Worm (Caenorhabditis elegans): ENCODE results near the gene Y37E11B.5.

Y37E11B.5 gene

ce11 chrIV:3618719-3619118 lies 20.4 kb upstream of the Y37E11B.5 start:
- 0 out of 2 replicates have a peak, but pooled peaks have one; percentile 27 for TF ChIP-seq madf-6 (GFP tag; IDR thresholded peaks at IDR 0.05)
- no peak for TF ChIP-seq unc-62 (GFP tag; optimal IDR thresholded peaks at IDR 0.05)

ce11 chrIV:3613022-3613605 lies 14.8 kb upstream of the Y37E11B.5 start, which contains the start of gene ltah-1.2:
Gene ltah-1.2, minus strand, starts transcription at chrIV:3613072.
- TF ChIP-seq attf-3 (GFP tag; conservative IDR thresholded peaks at IDR 0.05), result no peak
- no peak for TF ChIP-seq F49E8.2 (tag; optimal IDR thresholded peaks at IDR 0.05; ENCODE audit: insufficient read depth)
- TF ChIP-seq dox-1 (GFP tag; IDR thresholded peaks at IDR 0.05), result peak; percentile 67; the same call in 1 of the 2 replicates
- no peak for TF ChIP-seq F57C9.4 (tag; optimal IDR thresholded peaks at IDR 0.05)
- TF ChIP-seq let-607 (tag; optimal IDR thresholded peaks at IDR 0.05), result peak; percentile 96 to 97
- TF ChIP-seq F55B11.4 (tag; optimal IDR thresholded peaks at IDR 0.05; ENCODE audit: borderline replicate concordance, insufficient read depth), result no peak
- TF ChIP-seq Y79H2A.3 (GFP tag; conservative IDR thresholded peaks at IDR 0.05), result no peak
- TF ChIP-seq athp-1 (tag; optimal IDR thresholded peaks at IDR 0.05), result no peak
- TF ChIP-seq Y53F4B.3 (GFP tag; IDR thresholded peaks at IDR 0.05), result no peak
- TF ChIP-seq tbp1 (GFP tag; optimal IDR thresholded peaks at IDR 0.05), result peak; percentile 5
- no peak for TF ChIP-seq nhr-120 (GFP tag; IDR thresholded peaks at IDR 0.05)
- no peak for TF ChIP-seq hlh-26 (GFP tag; conservative IDR thresholded peaks at IDR 0.05)
- no peak for TF ChIP-seq egl-18 (GFP tag; IDR thresholded peaks at IDR 0.05)
- no peak for TF ChIP-seq C17E4.6 (GFP tag; IDR thresholded peaks at IDR 0.05)
- no peak for TF ChIP-seq snpc-4 (GFP tag; optimal IDR thresholded peaks at IDR 0.05)
- no peak for TF ChIP-seq snpc-4 (tag; optimal IDR thresholded peaks at IDR 0.05)
- no peak for TF ChIP-seq ekl-4 (GFP tag; IDR thresholded peaks at IDR 0.05)
- no peak for TF ChIP-seq lag-1 (GFP tag; IDR thresholded peaks at IDR 0.05)
- TF ChIP-seq lin-26 (GFP tag; IDR thresholded peaks at IDR 0.05), result no peak
- peak; percentile 92 for TF ChIP-seq nhr-80 (tag; optimal IDR thresholded peaks at IDR 0.05)
- TF ChIP-seq aptf-3 (GFP tag; IDR thresholded peaks at IDR 0.05), result no peak
- TF ChIP-seq snpc-1.1 (tag; optimal IDR thresholded peaks at IDR 0.05; ENCODE audit: insufficient read depth), result no peak
- TF ChIP-seq unc-62 (GFP tag; optimal IDR thresholded peaks at IDR 0.05), result no peak
- no peak for TF ChIP-seq unc-130 (GFP tag; optimal IDR thresholded peaks at IDR 0.05)
- no peak for TF ChIP-seq F23B12.7 (tag; optimal IDR thresholded peaks at IDR 0.05; ENCODE audit: insufficient read depth)
- TF ChIP-seq dpl-1 (GFP tag; optimal IDR thresholded peaks at IDR 0.05), result no peak
- TF ChIP-seq ztf-22 (GFP tag; optimal IDR thresholded peaks at IDR 0.05), result peak; percentile 81
- TF ChIP-seq B0336.3 (GFP tag; IDR thresholded peaks at IDR 0.05), result peak; percentile 76
- no peak for TF ChIP-seq C06A6.2 (GFP tag; conservative IDR thresholded peaks at IDR 0.05)
- TF ChIP-seq mxl-1 (tag; optimal IDR thresholded peaks at IDR 0.05), result no peak
- TF ChIP-seq snpc-1.3 (tag; optimal IDR thresholded peaks at IDR 0.05; ENCODE audit: insufficient read depth), result no peak
- no peak for TF ChIP-seq F33H1.4 (GFP tag; IDR thresholded peaks at IDR 0.05)
- TF ChIP-seq ztf-18 (tag; optimal IDR thresholded peaks at IDR 0.05), result no peak
- no peak for TF ChIP-seq pha-4 (tag; optimal IDR thresholded peaks at IDR 0.05)
- TF ChIP-seq him-1 (tag; optimal IDR thresholded peaks at IDR 0.05), result no peak
- TF ChIP-seq lin-35 (GFP tag; optimal IDR thresholded peaks at IDR 0.05), result no peak
- TF ChIP-seq ceh-40 (GFP tag; IDR thresholded peaks at IDR 0.05), result no peak
- no peak for TF ChIP-seq F10E7.11 (tag; optimal IDR thresholded peaks at IDR 0.05)
- no peak for TF ChIP-seq cebp-2 (GFP tag; IDR thresholded peaks at IDR 0.05)
- no peak for TF ChIP-seq mel-28 (tag; optimal IDR thresholded peaks at IDR 0.05; ENCODE audit: borderline replicate concordance)
- TF ChIP-seq nhr-179 (tag; optimal IDR thresholded peaks at IDR 0.05), result no peak
- no peak for TF ChIP-seq akir-1 (GFP tag; optimal IDR thresholded peaks at IDR 0.05)
- peak; percentile 9 for TF ChIP-seq lin-54 (GFP tag; optimal IDR thresholded peaks at IDR 0.05)
- no peak for TF ChIP-seq lin-40 (tag; optimal IDR thresholded peaks at IDR 0.05)
- TF ChIP-seq sdz-38 (tag; optimal IDR thresholded peaks at IDR 0.05), result no peak
